Worm (Caenorhabditis elegans) whole organism, young adult: ENCODE measurements around the gene clec-167.

Experiments used
- ceh-58 ChIP-seq: fragments of 200-800 bp; sonication (Bioruptor generic); IDR thresholded peaks from 2 replicates; pipeline ENCODE4 v1.3.6; 2022; ENCODE audit warnings: missing genetic modification characterization, missing compliant biosample characterization
- ceh-91 ChIP-seq: fragments of 200-800 bp; sonication (Bioruptor generic); IDR thresholded peaks from 2 replicates; pipeline ENCODE4 v1.3.6; 2022; ENCODE audit warnings: missing genetic modification reagents, missing genetic modification characterization, missing compliant biosample characterization
- lir-1 ChIP-seq: fragments of 200-800 bp; sonication (Bioruptor generic); conservative IDR thresholded peaks from 2 replicates; pipeline ENCODE4 v1.3.6; 2022; ENCODE audit warnings: missing genetic modification reagents, missing genetic modification characterization, missing compliant biosample characterization
- madf-10 ChIP-seq: sonication (generic microtip); optimal IDR thresholded peaks from 2 replicates; lab custom pipeline; 2016; ENCODE audit warnings: mild to moderate bottlenecking, missing genetic modification characterization, missing compliant biosample characterization
- mes-4 ChIP-seq: sonication (generic microtip); optimal IDR thresholded peaks from 2 replicates; lab custom pipeline; 2016; ENCODE audit warnings: missing genotype, missing genetic modification characterization, missing compliant biosample characterization
- repo-1 ChIP-seq: sonication (generic microtip); optimal IDR thresholded peaks from 2 replicates; lab custom pipeline; 2017; ENCODE audit warnings: mild to moderate bottlenecking, missing genetic modification characterization, missing compliant biosample characterization
- unc-130 ChIP-seq: sonication (generic microtip); optimal IDR thresholded peaks from 2 replicates; lab custom pipeline; 2016; ENCODE audit warnings: missing genetic modification reagents, missing genetic modification characterization, missing compliant biosample characterization
- unc-62 ChIP-seq: fragments of 150-350 bp; optimal IDR thresholded peaks from 2 replicates; lab custom pipeline; 2014; ENCODE audit warnings: missing biosample characterization, missing genetic modification reagents, missing genetic modification characterization
- ztf-18 ChIP-seq: sonication (generic microtip); optimal IDR thresholded peaks from 2 replicates; lab custom pipeline; 2016; ENCODE audit warnings: missing genotype, mild to moderate bottlenecking, missing genetic modification characterization, missing compliant biosample characterization

- no peak for TF ChIP-seq mes-4 (tag; lab: Kevin White, UChicago)
- no peak for TF ChIP-seq unc-62 (GFP tag; lab: Kevin White, UChicago)
- no peak for TF ChIP-seq ceh-91 (GFP tag; lab: Robert Waterston, UW)
- no peak for TF ChIP-seq repo-1 (tag; lab: Kevin White, UChicago)
- TF ChIP-seq lir-1 (GFP tag; lab: Robert Waterston, UW) = no peak
- TF ChIP-seq unc-130 (GFP tag; lab: Kevin White, UChicago) = no peak
- no peak for TF ChIP-seq ceh-58 (GFP tag; lab: Robert Waterston, UW)
- TF ChIP-seq madf-10 (tag; lab: Kevin White, UChicago) = no peak
- no peak for TF ChIP-seq ztf-18
These were observed 40.0 kb downstream of the clec-167 start for ce11 chrIV:1215536-1215935.
